Worm (Caenorhabditis elegans) whole organism, L2 larva: ENCODE measurements around the gene glb-2.

Experiments
- R02D3.7 ChIP-seq: fragments of 150-350 bp; optimal IDR thresholded peaks from 2 replicates; lab custom pipeline; 2014; ENCODE audit warnings: missing biosample characterization, missing genetic modification characterization
- aly-2 ChIP-seq: fragments of 150-350 bp; optimal IDR thresholded peaks from 2 replicates; lab custom pipeline; 2014; ENCODE audit warnings: missing biosample characterization, missing genetic modification characterization
- dmd-4 ChIP-seq: sonication (generic microtip); optimal IDR thresholded peaks from 2 replicates; lab custom pipeline; 2017; ENCODE audit warnings: missing biosample characterization, missing genetic modification characterization
- elt-3 ChIP-seq: sonication (generic microtip); optimal IDR thresholded peaks from 2 replicates; lab custom pipeline; 2017; ENCODE audit warnings: missing biosample characterization, missing genetic modification characterization
- fos-1 ChIP-seq: fragments of 150-350 bp; optimal IDR thresholded peaks from 2 replicates; lab custom pipeline; 2014; ENCODE audit warnings: missing biosample characterization, missing genetic modification characterization
- lsy-2 ChIP-seq, 2 experiments: fragments of 150-350 bp in 1 of 2; sonication (generic microtip) in 1 of 2; optimal IDR thresholded peaks; 2 replicates each; lab custom pipeline; 2014 to 2017; ENCODE audit warnings: missing biosample characterization in 2 of 2, missing genetic modification characterization in 2 of 2
- mab-5 ChIP-seq: fragments of 150-350 bp; optimal IDR thresholded peaks from 2 replicates; lab custom pipeline; 2014; ENCODE audit warnings: missing biosample characterization, missing genetic modification characterization
- skn-1 ChIP-seq: sonication (generic microtip); optimal IDR thresholded peaks from 2 replicates; lab custom pipeline; 2017; ENCODE audit warnings: missing biosample characterization, missing genetic modification characterization
- snpc-4 ChIP-seq: fragments of 150-350 bp; optimal IDR thresholded peaks from 2 replicates; lab custom pipeline; 2014; ENCODE audit warnings: missing biosample characterization, missing genetic modification characterization
- zag-1 ChIP-seq: fragments of 150-350 bp; optimal IDR thresholded peaks from 2 replicates; lab custom pipeline; 2014; ENCODE audit warnings: missing biosample characterization, missing genetic modification characterization

DNA sequence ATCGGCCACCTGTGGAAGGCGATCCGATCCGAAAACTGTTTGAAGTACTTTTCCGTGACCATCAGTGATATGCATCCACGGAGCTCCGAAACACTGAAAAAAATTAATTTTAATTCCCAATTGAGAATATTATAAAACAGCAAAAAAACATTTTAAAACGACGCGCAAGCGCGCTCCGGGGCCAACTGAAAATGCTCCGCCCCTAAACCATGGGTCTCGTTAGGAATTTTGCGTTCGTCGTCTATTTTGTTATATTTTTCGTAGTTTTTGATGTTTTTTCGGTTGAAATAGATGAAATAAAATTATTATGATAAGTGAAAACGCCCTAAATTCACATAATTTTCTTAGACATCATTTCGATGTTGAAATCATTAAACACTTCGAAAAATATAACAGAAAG is 22.5 kb downstream of the glb-2 start:
- no peak for TF ChIP-seq fos-1
- TF ChIP-seq zag-1 (tag; lab: Kevin White, UChicago): no peak
- TF ChIP-seq mab-5 (tag; lab: Kevin White, UChicago): no peak
- TF ChIP-seq skn-1 (tag; lab: Kevin White, UChicago): no peak
- no peak for TF ChIP-seq lsy-2 (tag; optimal IDR thresholded peaks at IDR 0.05; lab: Kevin White, UChicago)
- TF ChIP-seq snpc-4: no peak
- TF ChIP-seq dmd-4 (tag; lab: Kevin White, UChicago): no peak
- TF ChIP-seq R02D3.7 (tag; lab: Kevin White, UChicago): no peak
- TF ChIP-seq aly-2: no peak
- TF ChIP-seq elt-3 (tag; lab: Kevin White, UChicago): no peak
